Worm (Caenorhabditis elegans) whole organism, L1 larva: ENCODE results near the gene T14B4.3.

Experiments
- aha-1 ChIP-seq: fragments of 150-350 bp; optimal IDR thresholded peaks from 2 replicates; lab custom pipeline; 2014; ENCODE audit warnings: missing biosample characterization, missing genetic modification characterization
- ceh-63 ChIP-seq: fragments of 200-800 bp; sonication (Bioruptor generic); optimal IDR thresholded peaks from 2 replicates; lab custom pipeline; 2018; ENCODE audit warnings: mild to moderate bottlenecking, missing genetic modification characterization, missing compliant biosample characterization
- ceh-8 ChIP-seq: fragments of 200-800 bp; sonication (Bioruptor generic); optimal IDR thresholded peaks from 2 replicates; lab custom pipeline; 2018; ENCODE audit warnings: mild to moderate bottlenecking, missing genetic modification characterization, moderate library complexity, missing compliant biosample characterization
- ceh-82 ChIP-seq, 3 experiments: fragments of 150-350 bp in 1 of 3; sonication (generic microtip) in 2 of 3; optimal IDR thresholded peaks; 2 replicates each; lab custom pipeline; 2014 to 2017; ENCODE audit warnings: missing biosample characterization in 3 of 3, missing genetic modification characterization in 3 of 3
- egl-27 ChIP-seq, 2 experiments: fragments of 150-350 bp in 1 of 2; sonication (generic microtip); optimal IDR thresholded peaks; 3 replicates each; lab custom pipeline; 2017 to 2018; ENCODE audit warnings: missing biosample characterization in 2 of 2, missing genetic modification characterization in 2 of 2, missing genetic modification reagents in 2 of 2
- fos-1 ChIP-seq: fragments of 150-350 bp; optimal IDR thresholded peaks from 2 replicates; lab custom pipeline; 2014; ENCODE audit warnings: missing biosample characterization, missing genetic modification characterization
- lin-39 ChIP-seq: fragments of 150-350 bp; optimal IDR thresholded peaks from 2 replicates; lab custom pipeline; 2014; ENCODE audit warnings: missing biosample characterization, missing genetic modification reagents, missing genetic modification characterization
- lsy-2 ChIP-seq, 2 experiments: fragments of 150-350 bp; optimal IDR thresholded peaks; 2 replicates each; lab custom pipeline; 2014; ENCODE audit warnings: missing biosample characterization in 2 of 2, missing genetic modification characterization in 2 of 2
- nhr-12 ChIP-seq: sonication (generic microtip); optimal IDR thresholded peaks from 2 replicates; lab custom pipeline; 2017; ENCODE audit warnings: missing biosample characterization, missing genetic modification characterization
- skn-1 ChIP-seq: fragments of 150-350 bp; optimal IDR thresholded peaks from 2 replicates; lab custom pipeline; 2014; ENCODE audit warnings: missing biosample characterization, missing genetic modification characterization
- sup-37 ChIP-seq: fragments of 200-800 bp; sonication (Bioruptor generic); optimal IDR thresholded peaks from 2 replicates; lab custom pipeline; 2018; ENCODE audit warnings: mild to moderate bottlenecking, missing genetic modification characterization, missing compliant biosample characterization
- unc-130 ChIP-seq: fragments of 150-350 bp; optimal IDR thresholded peaks from 2 replicates; lab custom pipeline; 2017; ENCODE audit warnings: missing biosample characterization, missing genetic modification characterization, inconsistent platforms
- ztf-11 ChIP-seq, 2 experiments: sonication (generic microtip); optimal IDR thresholded peaks; 2 replicates each; lab custom pipeline; 2016 to 2017; ENCODE audit warnings: missing genetic modification characterization in 2 of 2, missing biosample characterization in 1 of 2, missing compliant biosample characterization in 1 of 2

ce11 chrII:6695388-6695787 lies 39.3 kb upstream of the T14B4.3 start, which contains the start of gene C18H9.5:
- no peak for TF ChIP-seq ztf-11 (tag; optimal IDR thresholded peaks at IDR 0.05; lab: Kevin White, UChicago)
- no peak for TF ChIP-seq aha-1 (tag; lab: Kevin White, UChicago)
- TF ChIP-seq skn-1 (tag; lab: Kevin White, UChicago) = no peak
- TF ChIP-seq ceh-8 (GFP tag; lab: Kevin White, UChicago) = no peak
- no peak for TF ChIP-seq fos-1 (tag; lab: Kevin White, UChicago)
- TF ChIP-seq ceh-82 (tag; optimal IDR thresholded peaks at IDR 0.05; lab: Kevin White, UChicago) = no peak
- no peak for TF ChIP-seq lsy-2 (tag; optimal IDR thresholded peaks at IDR 0.05; lab: Kevin White, UChicago)
- no peak for TF ChIP-seq sup-37 (GFP tag; lab: Kevin White, UChicago)
- no peak for TF ChIP-seq nhr-12 (tag; lab: Kevin White, UChicago)
- no peak for TF ChIP-seq egl-27 (tag; optimal IDR thresholded peaks at IDR 0.05; lab: Kevin White, UChicago)
- no peak for TF ChIP-seq unc-130
- TF ChIP-seq ceh-63 (GFP tag; lab: Kevin White, UChicago) = no peak
- TF ChIP-seq lin-39 (tag; lab: Kevin White, UChicago) = no peak
